Fruit fly (Drosophila melanogaster) S2 (cell line): Measurements from ENCODE around the gene Pex7.

Source experiments
- CG8478 ChIP-seq: fragments of >200 bp; optimal IDR thresholded peaks from 2 replicates; lab custom pipeline; 2018
- CTCF ChIP-seq, 2 experiments: fragments of >200 bp; optimal IDR thresholded peaks; 2 replicates each; lab custom pipeline; 2018

DNA sequence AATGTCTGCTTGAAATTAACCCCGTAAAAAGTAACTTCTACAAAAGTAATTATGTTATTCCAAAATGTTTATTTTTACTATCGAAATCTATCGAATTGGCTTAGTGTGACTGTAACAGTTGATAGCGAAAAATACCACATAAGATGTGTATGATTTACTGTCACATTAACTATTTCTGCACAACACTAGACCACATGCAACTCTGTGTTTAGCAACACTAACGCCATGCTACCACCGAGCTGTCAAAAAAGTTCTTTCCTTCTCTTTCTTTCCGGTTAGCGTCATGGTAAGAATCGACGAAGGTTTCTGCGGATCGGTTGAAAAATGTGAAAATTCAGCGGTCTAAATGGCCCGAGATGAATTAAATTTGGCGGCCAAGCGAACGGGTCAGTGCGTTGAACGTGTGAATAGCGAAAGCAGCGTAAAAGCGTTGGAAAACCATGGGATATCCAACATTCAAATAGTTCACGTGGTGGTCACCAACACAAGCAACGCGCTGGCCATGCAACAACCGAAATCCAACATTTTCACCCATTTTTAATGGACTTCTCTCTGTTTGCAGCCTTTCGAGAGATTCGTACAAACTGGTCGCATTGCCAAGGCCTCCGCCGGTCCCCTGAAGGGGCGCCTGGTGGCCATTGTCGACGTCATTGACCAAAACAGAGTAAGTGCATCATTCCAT lies 46.1 kb upstream of the Pex7 start, which contains the start of the genes Nelf-E and RpL14:
- TF ChIP-seq CTCF (optimal IDR thresholded peaks at IDR 0.05; lab: Kevin White, UChicago) (peak; percentile 26 to 28), CG8478 (lab: Kevin White, UChicago) (no peak)
